Worm (Caenorhabditis elegans) whole organism, midembryonic: ENCODE results near the gene glb-21.

Source experiments
- T22C8.4 ChIP-seq: fragments of 200-800 bp; sonication (Bioruptor generic); IDR thresholded peaks from 2 replicates; pipeline ENCODE4 v1.3.6; 2022; ENCODE audit warnings: missing genetic modification characterization, missing compliant biosample characterization
- cog-1 ChIP-seq: sonication (generic microtip); optimal IDR thresholded peaks from 2 replicates; lab custom pipeline; 2016; ENCODE audit warnings: missing genetic modification characterization, missing compliant biosample characterization
- flt-1 ChIP-seq: fragments of 200-800 bp; sonication (Bioruptor generic); IDR thresholded peaks from 2 replicates; pipeline ENCODE4 v1.3.6; 2022; ENCODE audit warnings: missing genetic modification characterization, missing compliant biosample characterization
- klf-2 ChIP-seq: fragments of 200-800 bp; sonication (Bioruptor generic); conservative IDR thresholded peaks from 2 replicates; pipeline ENCODE4 v1.3.6; 2022; ENCODE audit warnings: missing genetic modification reagents, missing genetic modification characterization, missing compliant biosample characterization
- med-1 ChIP-seq: sonication (generic microtip); optimal IDR thresholded peaks from 2 replicates; lab custom pipeline; 2017; ENCODE audit warnings: missing genetic modification characterization, mild to moderate bottlenecking, missing compliant biosample characterization, antibody characterized with exemption, missing genetic modification reagents; ENCODE audit not compliant: insufficient read depth
- ref-1 ChIP-seq: fragments of 200-800 bp; sonication (Bioruptor generic); conservative IDR thresholded peaks from 2 replicates; pipeline ENCODE4 v1.3.6; 2022; ENCODE audit warnings: missing genetic modification reagents, missing genetic modification characterization, missing compliant biosample characterization
- tab-1 ChIP-seq: fragments of 200-800 bp; sonication (Bioruptor generic); IDR thresholded peaks from 2 replicates; pipeline ENCODE4 v1.3.6; 2022; ENCODE audit warnings: missing genetic modification characterization, missing compliant biosample characterization
- ztf-23 ChIP-seq: fragments of 200-800 bp; sonication (Bioruptor generic); IDR thresholded peaks from 2 replicates; pipeline ENCODE4 v1.3.6; 2022; ENCODE audit warnings: missing genetic modification reagents, missing genetic modification characterization, missing compliant biosample characterization
- ztf-29 ChIP-seq: fragments of 200-800 bp; sonication (Bioruptor generic); IDR thresholded peaks from 2 replicates; pipeline ENCODE4 v1.3.6; 2022; ENCODE audit warnings: missing genetic modification reagents, missing genetic modification characterization, missing compliant biosample characterization

DNA sequence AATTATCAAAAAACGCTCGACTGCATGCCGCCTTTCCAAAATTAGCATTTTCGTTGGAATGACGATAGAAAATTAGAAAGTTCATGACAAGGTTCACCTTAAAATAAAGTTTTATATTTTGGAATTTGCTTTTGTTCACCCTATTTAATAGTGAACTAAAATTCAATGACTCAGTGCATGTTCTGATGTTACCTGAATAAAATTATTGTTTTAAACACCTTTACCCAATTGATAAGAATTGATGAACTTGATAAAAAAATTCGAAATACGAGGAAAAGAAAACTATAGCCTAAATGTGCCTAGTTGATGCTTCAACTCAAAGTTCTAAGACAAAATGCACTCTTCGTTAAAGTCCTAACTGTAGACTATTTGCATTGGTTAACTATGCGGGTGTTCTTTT is 50.5 kb downstream of the glb-21 start:
- TF ChIP-seq klf-2 (GFP tag; lab: Robert Waterston, UW) (no peak), flt-1 (no peak), ztf-23 (no peak), tab-1 (GFP tag; lab: Robert Waterston, UW) (no peak), ztf-29 (no peak), ref-1 (GFP tag; lab: Robert Waterston, UW) (no peak), cog-1 (tag; lab: Kevin White, UChicago) (no peak), T22C8.4 (GFP tag; lab: Robert Waterston, UW) (no peak), med-1 (no peak)
